Worm (Caenorhabditis elegans): ENCODE data around the gene R05C11.2.

Gene R05C11.2

DNA sequence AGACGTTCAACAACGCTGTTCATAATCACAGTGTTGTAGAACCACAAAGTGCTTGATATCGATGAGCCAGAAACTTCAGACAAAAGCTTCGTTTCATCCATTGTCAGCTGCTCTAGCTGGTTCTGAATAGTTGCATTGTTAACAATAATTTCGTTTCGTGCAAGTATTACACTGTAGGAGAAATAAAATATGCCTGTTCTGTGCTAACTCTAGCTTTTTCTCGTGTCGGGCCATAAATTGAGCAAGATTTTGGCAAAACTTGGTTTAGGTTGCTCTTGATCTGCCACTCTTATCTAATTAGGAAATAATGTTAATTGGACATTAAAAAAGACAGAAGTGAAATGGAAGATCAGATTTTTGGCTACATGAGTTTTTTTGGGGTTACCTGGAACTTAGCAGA lies at the start of gene R05C11.2:
Gene R05C11.2, minus strand, starts transcription at position 101 of the 400 bp plus-strand sequence.
- TF ChIP-seq hmbx-1 (tag; optimal IDR thresholded peaks at IDR 0.05) (no peak), tra-4 (tag; optimal IDR thresholded peaks at IDR 0.05) (no peak), flt-1 (GFP tag; IDR thresholded peaks at IDR 0.05) (no peak), tbx-11 (GFP tag; IDR thresholded peaks at IDR 0.05) (no peak), ceh-36 (tag; optimal IDR thresholded peaks at IDR 0.05) (no peak), hmg-4 (GFP tag; optimal IDR thresholded peaks at IDR 0.05) (no peak), tbx-37 (GFP tag; conservative IDR thresholded peaks at IDR 0.05) (no peak), scrt-1 (GFP tag; IDR thresholded peaks at IDR 0.05) (no peak)

- TF ChIP-seq sea-1 (GFP tag; conservative IDR thresholded peaks at IDR 0.05) (no peak), pes-1 (GFP tag; IDR thresholded peaks at IDR 0.05) (peak; percentile 44; the same call in 1 of the 2 replicates), tbx-37 (GFP tag; conservative IDR thresholded peaks at IDR 0.05) (0 out of 2 replicates have a peak, but pooled peaks have one; percentile 11)
Measured at ce11 chrIV:2106708-2107107, 47.8 kb upstream of the R05C11.2 start.

DNA sequence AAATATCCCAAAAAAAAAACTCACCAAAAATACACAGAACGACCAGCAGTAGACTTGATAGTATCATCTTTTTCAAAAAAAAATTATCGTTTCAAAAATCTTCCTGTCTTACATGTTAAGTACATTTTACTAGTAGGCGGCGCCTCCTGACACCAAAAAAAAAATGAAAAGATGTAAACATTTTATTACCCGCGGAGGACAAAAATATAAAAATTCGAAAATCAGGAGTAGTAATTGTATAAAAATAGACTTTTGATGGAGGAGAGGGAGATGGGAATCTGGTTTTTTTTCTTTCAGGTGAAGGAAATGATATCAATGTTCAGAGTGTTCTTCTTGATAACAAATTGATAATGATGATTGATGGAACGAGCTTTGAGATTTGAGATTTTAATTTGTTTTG lies 43.9 kb upstream of the R05C11.2 start, which contains the start of gene C23H5.15:
Gene C23H5.15, minus strand, starts transcription at position 101 of the 400 bp plus-strand sequence.
- TF ChIP-seq tbx-37 (GFP tag; conservative IDR thresholded peaks at IDR 0.05): no peak
- TF ChIP-seq F13C5.2 (tag; optimal IDR thresholded peaks at IDR 0.05): no peak
- TF ChIP-seq ama-1 (optimal IDR thresholded peaks at IDR 0.05): no peak
- TF ChIP-seq tra-4 (tag; optimal IDR thresholded peaks at IDR 0.05): no peak
- no peak for TF ChIP-seq ceh-36 (tag; optimal IDR thresholded peaks at IDR 0.05)
- TF ChIP-seq aly-1 (tag; optimal IDR thresholded peaks at IDR 0.05): no peak
- TF ChIP-seq sea-1 (GFP tag; conservative IDR thresholded peaks at IDR 0.05): no peak
- TF ChIP-seq hmg-4 (GFP tag; optimal IDR thresholded peaks at IDR 0.05): no peak

ce11 chrIV:2099771-2100170 lies 40.9 kb upstream of the R05C11.2 start, which contains the start of gene C23H5.11:
TSS of gene C23H5.11 (minus strand) at chrIV:2099871.
- no peak for TF ChIP-seq pes-1 (GFP tag; IDR thresholded peaks at IDR 0.05)
- no peak for TF ChIP-seq ets-7 (tag; optimal IDR thresholded peaks at IDR 0.05)
- TF ChIP-seq F13C5.2 (tag; optimal IDR thresholded peaks at IDR 0.05): no peak
- no peak for TF ChIP-seq ceh-36 (tag; optimal IDR thresholded peaks at IDR 0.05)
- TF ChIP-seq hmg-4 (GFP tag; optimal IDR thresholded peaks at IDR 0.05): no peak
- TF ChIP-seq hmbx-1 (tag; optimal IDR thresholded peaks at IDR 0.05): no peak
- no peak for TF ChIP-seq aly-1 (tag; optimal IDR thresholded peaks at IDR 0.05)
- TF ChIP-seq sea-1 (GFP tag; conservative IDR thresholded peaks at IDR 0.05): no peak
- TF ChIP-seq flt-1 (GFP tag; IDR thresholded peaks at IDR 0.05): no peak
- no peak for TF ChIP-seq tbx-11 (GFP tag; IDR thresholded peaks at IDR 0.05)
- TF ChIP-seq tbx-37 (GFP tag; conservative IDR thresholded peaks at IDR 0.05): no peak
- no peak for TF ChIP-seq hnd-1 (tag; optimal IDR thresholded peaks at IDR 0.05)
- no peak for TF ChIP-seq ama-1 (optimal IDR thresholded peaks at IDR 0.05)
- no peak for TF ChIP-seq scrt-1 (GFP tag; IDR thresholded peaks at IDR 0.05)
- TF ChIP-seq B0310.2 (tag; optimal IDR thresholded peaks at IDR 0.05): no peak
- TF ChIP-seq tra-4 (tag; optimal IDR thresholded peaks at IDR 0.05): no peak
- TF ChIP-seq ceh-13 (GFP tag; optimal IDR thresholded peaks at IDR 0.05): no peak

ce11 chrIV:2083734-2084133 lies 24.8 kb upstream of the R05C11.2 start, which contains the start of gene mca-2:
TSS of gene mca-2 (plus strand) at chrIV:2084034.
- no peak for TF ChIP-seq ceh-13 (GFP tag; optimal IDR thresholded peaks at IDR 0.05)
- TF ChIP-seq ama-1 (optimal IDR thresholded peaks at IDR 0.05): no peak
- TF ChIP-seq tra-4 (tag; optimal IDR thresholded peaks at IDR 0.05): no peak

DNA sequence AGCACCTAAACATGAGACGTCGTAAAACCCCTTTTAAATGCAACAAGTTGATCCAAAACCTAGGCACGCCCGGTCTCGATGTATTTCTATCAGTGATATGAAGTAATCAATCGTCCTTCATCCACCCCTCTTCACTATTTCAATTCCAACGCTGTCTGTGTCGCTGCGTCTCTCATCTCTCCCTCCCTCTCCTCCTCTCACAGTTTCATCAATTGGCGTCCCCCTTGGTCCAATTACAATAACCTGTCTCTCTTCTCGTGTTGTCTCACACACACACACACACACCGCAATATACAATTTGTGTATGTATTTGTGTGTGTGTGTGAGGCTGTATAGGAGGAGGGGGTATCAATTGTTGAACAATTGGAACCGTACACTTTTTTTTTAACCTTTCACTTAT lies 24.2 kb upstream of the R05C11.2 start:
- TF ChIP-seq hmg-4 (GFP tag; optimal IDR thresholded peaks at IDR 0.05) (no peak), aly-1 (tag; optimal IDR thresholded peaks at IDR 0.05) (no peak), hnd-1 (tag; optimal IDR thresholded peaks at IDR 0.05) (no peak), scrt-1 (GFP tag; IDR thresholded peaks at IDR 0.05) (no peak), flt-1 (GFP tag; IDR thresholded peaks at IDR 0.05) (no peak), B0310.2 (tag; optimal IDR thresholded peaks at IDR 0.05) (no peak), tra-4 (tag; optimal IDR thresholded peaks at IDR 0.05) (no peak)

ce11 chrIV:2080340-2080739 lies 21.4 kb upstream of the R05C11.2 start:
- TF ChIP-seq flt-1 (GFP tag; IDR thresholded peaks at IDR 0.05) (no peak), aly-1 (tag; optimal IDR thresholded peaks at IDR 0.05) (no peak), B0310.2 (tag; optimal IDR thresholded peaks at IDR 0.05) (no peak), ceh-36 (tag; optimal IDR thresholded peaks at IDR 0.05) (no peak), tra-4 (tag; optimal IDR thresholded peaks at IDR 0.05) (no peak), tbx-37 (GFP tag; conservative IDR thresholded peaks at IDR 0.05) (no peak), ets-7 (tag; optimal IDR thresholded peaks at IDR 0.05) (no peak), tbx-11 (GFP tag; IDR thresholded peaks at IDR 0.05) (no peak), F13C5.2 (tag; optimal IDR thresholded peaks at IDR 0.05) (no peak), ceh-13 (GFP tag; optimal IDR thresholded peaks at IDR 0.05) (no peak), hnd-1 (tag; optimal IDR thresholded peaks at IDR 0.05) (no peak), sea-1 (GFP tag; conservative IDR thresholded peaks at IDR 0.05) (no peak), scrt-1 (GFP tag; IDR thresholded peaks at IDR 0.05) (no peak)

DNA sequence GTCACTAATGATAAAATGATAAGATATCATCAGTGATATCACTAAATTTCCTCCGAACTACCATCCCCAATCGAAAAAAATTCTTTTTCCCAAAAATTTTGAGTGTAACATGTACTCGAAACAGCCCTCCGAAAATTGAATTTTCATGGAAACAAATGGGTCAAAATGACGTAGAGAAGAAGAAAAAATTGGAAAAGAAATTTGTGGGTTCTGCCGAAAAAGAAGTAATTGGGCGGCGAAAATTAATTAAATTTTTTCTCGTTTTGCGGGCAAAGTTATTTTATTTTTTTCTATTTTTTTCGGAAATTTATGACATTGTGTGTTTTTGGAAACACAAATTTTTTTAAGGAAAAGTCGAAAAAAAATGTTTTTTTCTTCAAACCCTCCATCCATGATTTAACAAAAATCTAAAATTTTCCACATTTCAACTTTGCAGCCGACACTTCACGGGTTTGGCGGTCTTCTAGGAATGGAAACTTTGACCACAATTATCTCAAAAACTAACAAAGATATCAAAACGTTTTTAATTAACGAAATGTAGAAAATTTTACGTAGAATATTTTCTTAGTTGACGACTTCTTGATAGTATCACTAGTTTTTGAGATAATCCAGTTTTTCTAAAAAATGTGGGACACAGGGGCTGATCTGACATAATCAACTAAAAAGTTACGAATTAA lies 18.4 kb upstream of the R05C11.2 start:
- TF ChIP-seq ama-1 (optimal IDR thresholded peaks at IDR 0.05) (no peak), ceh-13 (GFP tag; optimal IDR thresholded peaks at IDR 0.05) (no peak), ets-7 (tag; optimal IDR thresholded peaks at IDR 0.05) (no peak), scrt-1 (GFP tag; IDR thresholded peaks at IDR 0.05) (no peak), tbx-11 (GFP tag; IDR thresholded peaks at IDR 0.05) (no peak), aly-1 (tag; optimal IDR thresholded peaks at IDR 0.05) (no peak), flt-1 (GFP tag; IDR thresholded peaks at IDR 0.05) (no peak), B0310.2 (tag; optimal IDR thresholded peaks at IDR 0.05) (no peak), tbx-37 (GFP tag; conservative IDR thresholded peaks at IDR 0.05) (no peak), F13C5.2 (tag; optimal IDR thresholded peaks at IDR 0.05) (no peak), hmg-4 (GFP tag; optimal IDR thresholded peaks at IDR 0.05) (no peak), pes-1 (GFP tag; IDR thresholded peaks at IDR 0.05) (no peak), hmbx-1 (tag; optimal IDR thresholded peaks at IDR 0.05) (no peak), sea-1 (GFP tag; conservative IDR thresholded peaks at IDR 0.05) (no peak), tra-4 (tag; optimal IDR thresholded peaks at IDR 0.05) (no peak), ceh-36 (tag; optimal IDR thresholded peaks at IDR 0.05) (no peak), hnd-1 (tag; optimal IDR thresholded peaks at IDR 0.05) (no peak)

Measured in whole organism, early embryonic.